Worm (Caenorhabditis elegans) whole organism, L1 larva: ENCODE data around the gene cnnm-2.

Experiments
- C04F5.9 ChIP-seq: sonication (generic microtip); optimal IDR thresholded peaks from 2 replicates; lab custom pipeline; 2016; ENCODE audit warnings: missing genetic modification characterization, missing compliant biosample characterization
- C16A3.4 ChIP-seq: fragments of 150-350 bp; optimal IDR thresholded peaks from 2 replicates; lab custom pipeline; 2014; ENCODE audit warnings: missing biosample characterization, missing genetic modification characterization
- aha-1 ChIP-seq: fragments of 150-350 bp; optimal IDR thresholded peaks from 2 replicates; lab custom pipeline; 2014; ENCODE audit warnings: missing biosample characterization, missing genetic modification characterization
- ama-1 ChIP-seq: fragments of 150-350 bp; optimal IDR thresholded peaks from 2 replicates; lab custom pipeline; 2014
- ceh-63 ChIP-seq: fragments of 200-800 bp; sonication (Bioruptor generic); optimal IDR thresholded peaks from 2 replicates; lab custom pipeline; 2018; ENCODE audit warnings: mild to moderate bottlenecking, missing genetic modification characterization, missing compliant biosample characterization
- ceh-88 ChIP-seq: fragments of 200-800 bp; sonication (Bioruptor generic); IDR thresholded peaks from 2 replicates; pipeline ENCODE4 v1.3.6; 2022; ENCODE audit warnings: missing genetic modification characterization, missing compliant biosample characterization
- dsc-1 ChIP-seq: sonication (generic microtip); optimal IDR thresholded peaks from 2 replicates; lab custom pipeline; 2016; ENCODE audit warnings: mild to moderate bottlenecking, missing genetic modification characterization, missing compliant biosample characterization
- egl-13 ChIP-seq: sonication (generic microtip); optimal IDR thresholded peaks from 2 replicates; lab custom pipeline; 2016; ENCODE audit warnings: missing genotype, missing genetic modification reagents, missing genetic modification characterization, missing compliant biosample characterization
- elt-2 ChIP-seq: sonication (generic microtip); optimal IDR thresholded peaks from 2 replicates; lab custom pipeline; 2016; ENCODE audit warnings: missing genetic modification characterization, mild to moderate bottlenecking, inconsistent platforms, missing compliant biosample characterization, missing genetic modification reagents
- fos-1 ChIP-seq: fragments of 150-350 bp; optimal IDR thresholded peaks from 2 replicates; lab custom pipeline; 2014; ENCODE audit warnings: missing biosample characterization, missing genetic modification characterization
- hlh-17 ChIP-seq: fragments of 200-800 bp; sonication (Bioruptor generic); optimal IDR thresholded peaks from 2 replicates; lab custom pipeline; 2018; ENCODE audit warnings: missing genetic modification characterization, mild to moderate bottlenecking, missing compliant biosample characterization, moderate library complexity, borderline replicate concordance
- irx-1 ChIP-seq: sonication (generic microtip); optimal IDR thresholded peaks from 2 replicates; lab custom pipeline; 2016; ENCODE audit warnings: missing genetic modification characterization, missing compliant biosample characterization
- isw-1 ChIP-seq: fragments of 200-800 bp; sonication (Bioruptor generic); IDR thresholded peaks from 2 replicates; pipeline ENCODE4 v1.3.6; 2022; ENCODE audit warnings: missing genetic modification characterization, missing compliant biosample characterization
- jun-1 ChIP-seq: fragments of 150-350 bp; optimal IDR thresholded peaks from 2 replicates; lab custom pipeline; 2014; ENCODE audit warnings: missing biosample characterization, missing genetic modification reagents, missing genetic modification characterization
- lin-14 ChIP-seq: fragments of 200-800 bp; sonication (Bioruptor generic); optimal IDR thresholded peaks from 2 replicates; lab custom pipeline; 2018; ENCODE audit warnings: mild to moderate bottlenecking, missing genetic modification characterization, moderate library complexity, missing compliant biosample characterization
- lin-35 ChIP-seq, 2 experiments: fragments of 150-350 bp; optimal IDR thresholded peaks; 2 replicates each; lab custom pipeline; 2014; ENCODE audit warnings: missing biosample characterization in 2 of 2, missing genetic modification characterization in 2 of 2, missing genetic modification reagents in 2 of 2
- lin-39 ChIP-seq: fragments of 150-350 bp; optimal IDR thresholded peaks from 2 replicates; lab custom pipeline; 2014; ENCODE audit warnings: missing biosample characterization, missing genetic modification reagents, missing genetic modification characterization
- mab-9 ChIP-seq: fragments of 200-800 bp; sonication (Bioruptor generic); IDR thresholded peaks from 2 replicates; pipeline ENCODE4 v1.3.6; 2022; ENCODE audit warnings: missing genetic modification reagents, missing genetic modification characterization, missing compliant biosample characterization
- mdl-1 ChIP-seq, 2 experiments: fragments of 150-350 bp; optimal IDR thresholded peaks; 2 replicates each; lab custom pipeline; 2014 to 2017; ENCODE audit warnings: missing biosample characterization in 2 of 2, missing genetic modification characterization in 2 of 2, inconsistent platforms in 1 of 2
- nhr-11 ChIP-seq: fragments of 150-350 bp; optimal IDR thresholded peaks from 2 replicates; lab custom pipeline; 2014; ENCODE audit warnings: missing biosample characterization, missing genetic modification characterization
- nhr-12 ChIP-seq: sonication (generic microtip); optimal IDR thresholded peaks from 2 replicates; lab custom pipeline; 2017; ENCODE audit warnings: missing biosample characterization, missing genetic modification characterization
- nhr-19 ChIP-seq: fragments of 200-800 bp; sonication (Bioruptor generic); conservative IDR thresholded peaks from 2 replicates; pipeline ENCODE4 v1.3.6; 2022; ENCODE audit warnings: missing genetic modification characterization, missing compliant biosample characterization
- nhr-20 ChIP-seq: sonication (generic microtip); optimal IDR thresholded peaks from 2 replicates; lab custom pipeline; 2016; ENCODE audit warnings: mild to moderate bottlenecking, missing genetic modification characterization, missing compliant biosample characterization
- nhr-71 ChIP-seq: sonication (generic microtip); optimal IDR thresholded peaks from 2 replicates; lab custom pipeline; 2016; ENCODE audit warnings: mild to moderate bottlenecking, missing genetic modification characterization, moderate library complexity, missing compliant biosample characterization
- nhr-77 ChIP-seq: fragments of 150-350 bp; optimal IDR thresholded peaks from 2 replicates; lab custom pipeline; 2014; ENCODE audit warnings: missing biosample characterization, missing genetic modification characterization
- nhr-85 ChIP-seq: sonication (generic microtip); peaks from one replicate; lab custom pipeline; 2016; ENCODE audit warnings: missing genetic modification characterization, inconsistent platforms, missing compliant biosample characterization
- pag-3 ChIP-seq: sonication (generic microtip); optimal IDR thresholded peaks from 2 replicates; lab custom pipeline; 2017; ENCODE audit warnings: missing genetic modification characterization, mild to moderate bottlenecking, missing compliant biosample characterization, antibody characterized with exemption, borderline replicate concordance; ENCODE audit not compliant: insufficient read depth
- pax-3 ChIP-seq: fragments of 200-800 bp; sonication (Bioruptor generic); optimal IDR thresholded peaks from 2 replicates; lab custom pipeline; 2018; ENCODE audit warnings: mild to moderate bottlenecking, missing genetic modification characterization, moderate library complexity, missing compliant biosample characterization
- pqm-1 ChIP-seq: sonication (generic microtip); optimal IDR thresholded peaks from 3 replicates; lab custom pipeline; 2017; ENCODE audit warnings: missing biosample characterization, missing genetic modification characterization
- rnt-1 ChIP-seq: sonication (generic microtip); optimal IDR thresholded peaks from 2 replicates; lab custom pipeline; 2016; ENCODE audit warnings: mild to moderate bottlenecking, missing genetic modification characterization, moderate library complexity, missing compliant biosample characterization
- snu-23 ChIP-seq: sonication (generic microtip); optimal IDR thresholded peaks from 2 replicates; lab custom pipeline; 2016; ENCODE audit warnings: missing genetic modification characterization, missing compliant biosample characterization
- sox-4 ChIP-seq: sonication (generic microtip); optimal IDR thresholded peaks from 2 replicates; lab custom pipeline; 2016; ENCODE audit warnings: missing genetic modification characterization, missing compliant biosample characterization
- sup-37 ChIP-seq: fragments of 200-800 bp; sonication (Bioruptor generic); optimal IDR thresholded peaks from 2 replicates; lab custom pipeline; 2018; ENCODE audit warnings: mild to moderate bottlenecking, missing genetic modification characterization, missing compliant biosample characterization
- vab-15 ChIP-seq: sonication (generic microtip); optimal IDR thresholded peaks from 2 replicates; lab custom pipeline; 2017; ENCODE audit warnings: missing genotype, mild to moderate bottlenecking, missing genetic modification characterization, missing compliant biosample characterization
- xbp-1 ChIP-seq: sonication (generic microtip); optimal IDR thresholded peaks from 2 replicates; lab custom pipeline; 2016; ENCODE audit warnings: missing genetic modification characterization, missing compliant biosample characterization
- zag-1 ChIP-seq: fragments of 150-350 bp; optimal IDR thresholded peaks from 2 replicates; lab custom pipeline; 2014; ENCODE audit warnings: missing biosample characterization, missing genetic modification characterization

The cnnm-2 gene

ce11 chrX:8811916-8812315 is at the start of gene cnnm-2:
Gene cnnm-2 (plus strand): TSS chrX:8812105.
- TF ChIP-seq fos-1 (no peak), lin-35 (GFP tag; optimal IDR thresholded peaks at IDR 0.05; lab: Kevin White, UChicago) (peak in 1 of 2 experiments; percentile 30), egl-13 (tag; lab: Kevin White, UChicago) (no peak), ceh-88 (GFP tag; lab: Robert Waterston, UW) (no peak), aha-1 (tag; lab: Kevin White, UChicago) (no peak), sox-4 (no peak), nhr-77 (tag; lab: Kevin White, UChicago) (no peak), xbp-1 (tag; lab: Kevin White, UChicago) (no peak), pag-3 (tag; lab: Kevin White, UChicago) (no peak), elt-2 (tag; lab: Kevin White, UChicago) (peak; percentile 65), ceh-63 (GFP tag; lab: Kevin White, UChicago) (no peak), hlh-17 (no peak), pqm-1 (tag; lab: Kevin White, UChicago) (peak; percentile 14), lin-14 (GFP tag; lab: Kevin White, UChicago) (no peak), nhr-19 (GFP tag; lab: Robert Waterston, UW) (no peak), dsc-1 (tag; lab: Kevin White, UChicago) (no peak), nhr-11 (tag; lab: Kevin White, UChicago) (no peak), isw-1 (GFP tag; lab: Robert Waterston, UW) (no peak), jun-1 (tag; lab: Kevin White, UChicago) (no peak), pax-3 (tag; lab: Kevin White, UChicago) (no peak)

- TF ChIP-seq snu-23 (GFP tag; lab: Kevin White, UChicago) (peak; percentile 7), mdl-1 (tag; optimal IDR thresholded peaks at IDR 0.05; lab: Kevin White, UChicago) (no peak), lin-14 (GFP tag; lab: Kevin White, UChicago) (peak; percentile 62), nhr-71 (tag; lab: Kevin White, UChicago) (peak; percentile 44), nhr-85 (tag; lab: Kevin White, UChicago) (no peak), nhr-12 (no peak), C16A3.4 (tag; lab: Kevin White, UChicago) (no peak), nhr-19 (GFP tag; lab: Robert Waterston, UW) (no peak), irx-1 (no peak), lin-39 (tag; lab: Kevin White, UChicago) (no peak), vab-15 (tag; lab: Kevin White, UChicago) (no peak), ama-1 (no peak), sup-37 (GFP tag; lab: Kevin White, UChicago) (no peak), mab-9 (no peak), jun-1 (tag; lab: Kevin White, UChicago) (no peak), ceh-88 (GFP tag; lab: Robert Waterston, UW) (no peak), pag-3 (tag; lab: Kevin White, UChicago) (peak; percentile 20), rnt-1 (tag; lab: Kevin White, UChicago) (peak; percentile 44)
- TF ChIP-seq, all 84 proteins: peak for 5
Observed at ce11 chrX:8762927-8763326, 49.0 kb upstream of the cnnm-2 start.

- no peak for TF ChIP-seq pax-3 (tag; lab: Kevin White, UChicago)
- no peak for TF ChIP-seq vab-15 (tag; lab: Kevin White, UChicago)
- no peak for TF ChIP-seq nhr-11 (tag; lab: Kevin White, UChicago)
- no peak for TF ChIP-seq pag-3 (tag; lab: Kevin White, UChicago)
- TF ChIP-seq snu-23 (GFP tag; lab: Kevin White, UChicago) = no peak
- no peak for TF ChIP-seq mab-9
- TF ChIP-seq nhr-77 (tag; lab: Kevin White, UChicago) = no peak
- no peak for TF ChIP-seq dsc-1 (tag; lab: Kevin White, UChicago)
- no peak for TF ChIP-seq zag-1 (tag; lab: Kevin White, UChicago)
- no peak for TF ChIP-seq C04F5.9 (tag; lab: Kevin White, UChicago)
- TF ChIP-seq lin-39 (tag; lab: Kevin White, UChicago) = no peak
- no peak for TF ChIP-seq nhr-20
- TF ChIP-seq, all 84 proteins: peak for 0
Observed at ce11 chrX:8763607-8764006, 48.3 kb upstream of the cnnm-2 start, which contains the start of gene zig-12. Gene zig-12 (plus strand): TSS chrX:8763907.
